Worm (Caenorhabditis elegans) whole organism, L4 larva: ENCODE data around the gene nex-2.

Experiments used
- D1046.2 ChIP-seq: fragments of 200-800 bp; sonication (Bioruptor generic); IDR thresholded peaks from 2 replicates; pipeline ENCODE4 v1.3.6; 2022; ENCODE audit warnings: missing genetic modification characterization, missing compliant biosample characterization
- F10B5.3 ChIP-seq: sonication (generic microtip); optimal IDR thresholded peaks from 2 replicates; lab custom pipeline; 2016; ENCODE audit warnings: mild to moderate bottlenecking, missing genetic modification characterization, missing compliant biosample characterization
- F37D6.2 ChIP-seq: sonication (generic microtip); optimal IDR thresholded peaks from 2 replicates; lab custom pipeline; 2016; ENCODE audit warnings: mild to moderate bottlenecking, missing genetic modification characterization, missing compliant biosample characterization
- F44E2.7 ChIP-seq: fragments of 200-800 bp; sonication (Bioruptor generic); IDR thresholded peaks from 2 replicates; pipeline ENCODE4 v2.1.2; 2022; ENCODE audit warnings: missing genetic modification characterization, missing compliant biosample characterization
- R02D3.7 ChIP-seq: fragments of 150-350 bp; sonication (generic microtip); optimal IDR thresholded peaks from 3 replicates; lab custom pipeline; 2014; ENCODE audit warnings: missing biosample characterization, missing genetic modification characterization
- Y105C5A.15 ChIP-seq: fragments of 200-800 bp; sonication (Bioruptor generic); IDR thresholded peaks from 2 replicates; pipeline ENCODE4 v1.3.6; 2022; ENCODE audit warnings: missing genetic modification characterization, missing compliant biosample characterization
- Y5F2A.4 ChIP-seq: fragments of 200-800 bp; sonication (Bioruptor generic); optimal IDR thresholded peaks from 2 replicates; lab custom pipeline; 2018; ENCODE audit warnings: mild to moderate bottlenecking, missing genetic modification characterization, missing compliant biosample characterization
- ZK337.2 ChIP-seq: fragments of 200-800 bp; sonication (Bioruptor generic); IDR thresholded peaks from 2 replicates; pipeline ENCODE4 v1.3.6; 2022; ENCODE audit warnings: missing genetic modification reagents, missing genetic modification characterization, missing compliant biosample characterization
- ZK546.5 ChIP-seq, 2 experiments: sonication (generic microtip); optimal IDR thresholded peaks; 2 replicates each; lab custom pipeline; 2017; ENCODE audit warnings: missing biosample characterization in 2 of 2, missing genetic modification characterization in 2 of 2
- aha-1 ChIP-seq: fragments of 150-350 bp; peaks from one replicate; lab custom pipeline; 2014; ENCODE audit warnings: missing biosample characterization, missing genetic modification characterization
- ama-1 ChIP-seq: fragments of 150-350 bp; optimal IDR thresholded peaks from 2 replicates; lab custom pipeline; 2014; ENCODE audit warnings: inconsistent platforms, mixed read lengths
- arid-1 ChIP-seq: fragments of 200-800 bp; sonication (Bioruptor generic); conservative IDR thresholded peaks from 2 replicates; pipeline ENCODE4 v1.3.6; 2022; ENCODE audit warnings: missing genetic modification reagents, missing genetic modification characterization, missing compliant biosample characterization
- ceh-20 ChIP-seq: fragments of 200-800 bp; sonication (Bioruptor generic); IDR thresholded peaks from 2 replicates; pipeline ENCODE4 v1.3.6; 2022; ENCODE audit warnings: missing genetic modification reagents, missing genetic modification characterization, missing compliant biosample characterization
- cey-2 ChIP-seq: sonication (generic microtip); optimal IDR thresholded peaks from 3 replicates; lab custom pipeline; 2017; ENCODE audit warnings: missing genetic modification characterization, mild to moderate bottlenecking, missing compliant biosample characterization, antibody characterized with exemption, borderline replicate concordance; ENCODE audit not compliant: insufficient read depth
- daf-16 ChIP-seq, 3 experiments: sonication (generic microtip); optimal IDR thresholded peaks; 2 replicates each; lab custom pipeline; 2016 to 2017; ENCODE audit warnings: missing genetic modification characterization in 3 of 3, missing genetic modification reagents in 3 of 3, mild to moderate bottlenecking in 2 of 3, missing compliant biosample characterization in 2 of 3, missing biosample characterization in 1 of 3, moderate library complexity in 1 of 3
- dmd-6 ChIP-seq: fragments of 200-800 bp; sonication (Bioruptor generic); IDR thresholded peaks from 2 replicates; pipeline ENCODE4 v1.3.6; 2022; ENCODE audit warnings: missing genetic modification reagents, missing genetic modification characterization, missing compliant biosample characterization
- dmd-8 ChIP-seq: fragments of 200-800 bp; sonication (Bioruptor generic); IDR thresholded peaks from 2 replicates; pipeline ENCODE4 v1.3.6; 2022; ENCODE audit warnings: missing genetic modification characterization, missing compliant biosample characterization
- dmd-9 ChIP-seq: fragments of 200-800 bp; sonication (Bioruptor generic); IDR thresholded peaks from 2 replicates; pipeline ENCODE4 v1.3.6; 2022; ENCODE audit warnings: missing genetic modification reagents, missing genetic modification characterization, missing compliant biosample characterization
- dve-1 ChIP-seq: sonication (generic microtip); optimal IDR thresholded peaks from 2 replicates; lab custom pipeline; 2017; ENCODE audit warnings: antibody characterized with exemption, mild to moderate bottlenecking, missing genetic modification characterization, missing compliant biosample characterization; ENCODE audit not compliant: insufficient read depth
- egl-27 ChIP-seq: sonication (generic microtip); optimal IDR thresholded peaks from 3 replicates; lab custom pipeline; 2017; ENCODE audit warnings: missing biosample characterization, missing genetic modification reagents, missing genetic modification characterization
- fos-1 ChIP-seq: fragments of 150-350 bp; optimal IDR thresholded peaks from 2 replicates; lab custom pipeline; 2014; ENCODE audit warnings: missing biosample characterization, missing genetic modification characterization
- gei-8 ChIP-seq: fragments of 200-800 bp; sonication (Bioruptor generic); optimal IDR thresholded peaks from 2 replicates; lab custom pipeline; 2018; ENCODE audit warnings: mild to moderate bottlenecking, missing genetic modification characterization, missing compliant biosample characterization
- hif-1 ChIP-seq, 2 experiments: sonication (generic microtip); optimal IDR thresholded peaks; 2 replicates each; lab custom pipeline; 2016 to 2017; ENCODE audit warnings: missing compliant biosample characterization in 2 of 2, missing genetic modification characterization in 2 of 2, missing genetic modification reagents in 2 of 2, missing genotype in 2 of 2, mild to moderate bottlenecking in 1 of 2
- hlh-11 ChIP-seq: fragments of 200-800 bp; sonication (Bioruptor generic); optimal IDR thresholded peaks from 2 replicates; lab custom pipeline; 2018; ENCODE audit warnings: mild to moderate bottlenecking, missing genetic modification characterization, missing compliant biosample characterization
- hmg-1.1 ChIP-seq: fragments of 200-800 bp; sonication (Bioruptor generic); IDR thresholded peaks from 2 replicates; pipeline ENCODE4 v1.3.6; 2022; ENCODE audit warnings: missing genetic modification reagents, missing genetic modification characterization, missing compliant biosample characterization
- lin-1 ChIP-seq: fragments of 200-800 bp; sonication (Bioruptor generic); IDR thresholded peaks from 2 replicates; pipeline ENCODE4 v1.3.6; 2022; ENCODE audit warnings: missing genetic modification reagents, missing genetic modification characterization, missing compliant biosample characterization
- lin-15B ChIP-seq: fragments of 150-350 bp; sonication (generic microtip); optimal IDR thresholded peaks from 3 replicates; lab custom pipeline; 2014; ENCODE audit warnings: missing biosample characterization, missing genetic modification characterization
- lin-38 ChIP-seq: fragments of 200-800 bp; sonication (Bioruptor generic); IDR thresholded peaks from 2 replicates; pipeline ENCODE4 v1.3.6; 2022; ENCODE audit warnings: missing genetic modification reagents, missing genetic modification characterization, missing compliant biosample characterization
- lir-3 ChIP-seq: sonication (generic microtip); optimal IDR thresholded peaks from 2 replicates; lab custom pipeline; 2016; ENCODE audit warnings: mild to moderate bottlenecking, missing genetic modification characterization, missing compliant biosample characterization
- lsy-2 ChIP-seq, 2 experiments: fragments of 150-350 bp in 1 of 2; sonication (generic microtip) in 1 of 2; optimal IDR thresholded peaks; 2 replicates each; lab custom pipeline; 2014 to 2017; ENCODE audit warnings: missing biosample characterization in 2 of 2, missing genetic modification characterization in 2 of 2
- madf-9 ChIP-seq: fragments of 200-800 bp; sonication (Bioruptor generic); conservative IDR thresholded peaks from 2 replicates; pipeline ENCODE4 v1.3.6; 2022; ENCODE audit warnings: missing genetic modification reagents, missing genetic modification characterization, missing compliant biosample characterization
- mdt-29 ChIP-seq: fragments of 200-800 bp; sonication (Bioruptor generic); IDR thresholded peaks from 2 replicates; pipeline ENCODE4 v1.3.6; 2022; ENCODE audit warnings: missing genetic modification reagents, missing genetic modification characterization, missing compliant biosample characterization
- mep-1 ChIP-seq: fragments of 150-350 bp; sonication (generic microtip); optimal IDR thresholded peaks from 3 replicates; lab custom pipeline; 2014; ENCODE audit warnings: missing biosample characterization, missing genetic modification characterization
- mes-2 ChIP-seq: sonication (generic microtip); optimal IDR thresholded peaks from 2 replicates; lab custom pipeline; 2016; ENCODE audit warnings: missing genotype, mild to moderate bottlenecking, missing genetic modification characterization, missing compliant biosample characterization; ENCODE audit not compliant: poor library complexity, severe bottlenecking
- nhr-111 ChIP-seq: fragments of 200-800 bp; sonication (Bioruptor generic); optimal IDR thresholded peaks from 2 replicates; lab custom pipeline; 2018; ENCODE audit warnings: mild to moderate bottlenecking, missing genetic modification characterization, missing compliant biosample characterization
- nhr-237 ChIP-seq: sonication (generic microtip); optimal IDR thresholded peaks from 2 replicates; lab custom pipeline; 2017; ENCODE audit warnings: missing biosample characterization, missing genetic modification characterization
- nhr-25 ChIP-seq: sonication (generic microtip); optimal IDR thresholded peaks from 2 replicates; lab custom pipeline; 2017; ENCODE audit warnings: missing genetic modification characterization, mild to moderate bottlenecking, missing compliant biosample characterization, antibody characterized with exemption, moderate library complexity, borderline replicate concordance; ENCODE audit not compliant: insufficient read depth
- nhr-28 ChIP-seq: fragments of 150-350 bp; optimal IDR thresholded peaks from 2 replicates; lab custom pipeline; 2014; ENCODE audit warnings: missing biosample characterization, missing genetic modification characterization
- nhr-41 ChIP-seq: fragments of 200-800 bp; sonication (Bioruptor generic); IDR thresholded peaks from 2 replicates; pipeline ENCODE4 v1.3.6; 2022; ENCODE audit warnings: missing genetic modification reagents, missing genetic modification characterization, missing compliant biosample characterization
- php-3 ChIP-seq: fragments of 200-800 bp; sonication (Bioruptor generic); IDR thresholded peaks from 2 replicates; pipeline ENCODE4 v1.3.6; 2022; ENCODE audit warnings: missing genetic modification reagents, missing genetic modification characterization, missing compliant biosample characterization
- sdz-12 ChIP-seq: fragments of 200-800 bp; sonication (Bioruptor generic); optimal IDR thresholded peaks from 2 replicates; lab custom pipeline; 2018; ENCODE audit warnings: mild to moderate bottlenecking, missing genetic modification characterization, missing compliant biosample characterization
- set-16 ChIP-seq: fragments of 200-800 bp; sonication (Bioruptor generic); IDR thresholded peaks from 2 replicates; pipeline ENCODE4 v1.3.6; 2022; ENCODE audit warnings: missing genetic modification reagents, missing genetic modification characterization, missing compliant biosample characterization
- snpc-1.2 ChIP-seq: fragments of 200-800 bp; sonication (Bioruptor generic); IDR thresholded peaks from 2 replicates; pipeline ENCODE4 v1.3.6; 2022; ENCODE audit warnings: missing genetic modification reagents, missing genetic modification characterization, missing compliant biosample characterization
- tag-97 ChIP-seq: fragments of 200-800 bp; sonication (Bioruptor generic); IDR thresholded peaks from 2 replicates; pipeline ENCODE4 v1.3.6; 2022; ENCODE audit warnings: missing genetic modification characterization, missing compliant biosample characterization
- unc-39 ChIP-seq: sonication (generic microtip); optimal IDR thresholded peaks from 2 replicates; lab custom pipeline; 2017; ENCODE audit warnings: missing biosample characterization, missing genetic modification characterization
- unc-62 ChIP-seq, 3 experiments: fragments of 150-350 bp in 1 of 3; sonication (generic microtip); optimal IDR thresholded peaks in 2 of 3; peaks in 1 of 3; 1 replicate in 1 of 3; 2 replicates in 2 of 3; lab custom pipeline; 2014 to 2017; ENCODE audit warnings: missing biosample characterization in 3 of 3, missing genetic modification characterization in 3 of 3, missing genetic modification reagents in 3 of 3, missing genotype in 1 of 3
- zag-1 ChIP-seq: fragments of 150-350 bp; optimal IDR thresholded peaks from 2 replicates; lab custom pipeline; 2014; ENCODE audit warnings: missing biosample characterization, missing genetic modification characterization
- zip-2 ChIP-seq: fragments of 150-350 bp; optimal IDR thresholded peaks from 2 replicates; lab custom pipeline; 2014; ENCODE audit warnings: missing biosample characterization, missing genetic modification characterization

nex-2 gene

ce11 chrIII:10331232-10331631, 1.0 kb upstream of the nex-2 start (continued):
- TF ChIP-seq unc-39 (tag; lab: Kevin White, UChicago) (no peak), dmd-6 (GFP tag; lab: Robert Waterston, UW) (no peak), aha-1 (peak; percentile 31), ceh-20 (GFP tag; lab: Robert Waterston, UW) (no peak), nhr-25 (tag; lab: Kevin White, UChicago) (no peak), snpc-1.2 (GFP tag; lab: Robert Waterston, UW) (no peak), arid-1 (GFP tag; lab: Robert Waterston, UW) (no peak), egl-27 (no peak), daf-16 (GFP tag; optimal IDR thresholded peaks at IDR 0.05; lab: Kevin White, UChicago) (no peak), daf-16 (tag; optimal IDR thresholded peaks at IDR 0.05; lab: Kevin White, UChicago) (peak; percentile 59), hmg-1.1 (GFP tag; lab: Robert Waterston, UW) (no peak), unc-62 (GFP tag; optimal IDR thresholded peaks at IDR 0.05 in 1 of 2; lab: Kevin White, UChicago) (no peak), unc-62 (tag; optimal IDR thresholded peaks at IDR 0.05; lab: Kevin White, UChicago) (no peak), ZK546.5 (tag; optimal IDR thresholded peaks at IDR 0.05; lab: Kevin White, UChicago) (no peak), Y105C5A.15 (no peak), lin-15B (tag; lab: Kevin White, UChicago) (no peak), F10B5.3 (tag; lab: Kevin White, UChicago) (no peak), D1046.2 (GFP tag; lab: Robert Waterston, UW) (no peak), gei-8 (GFP tag; lab: Kevin White, UChicago) (no peak), zip-2 (tag; lab: Kevin White, UChicago) (no peak), ama-1 (lab: Kevin White, UChicago) (peak; percentile 42), mes-2 (tag; lab: Kevin White, UChicago) (no peak), zag-1 (tag; lab: Kevin White, UChicago) (no peak)

- TF ChIP-seq nhr-111 (GFP tag; lab: Kevin White, UChicago): no peak
- TF ChIP-seq mdt-29 (GFP tag; lab: Robert Waterston, UW): no peak
- no peak for TF ChIP-seq dmd-8 (GFP tag; lab: Robert Waterston, UW)
- TF ChIP-seq Y5F2A.4 (GFP tag; lab: Kevin White, UChicago): no peak
- no peak for TF ChIP-seq gei-8 (GFP tag; lab: Kevin White, UChicago)
- peak; percentile 37 for TF ChIP-seq mep-1 (tag; lab: Kevin White, UChicago)
- TF ChIP-seq lsy-2 (tag; optimal IDR thresholded peaks at IDR 0.05; lab: Kevin White, UChicago): peak in 1 of 2 experiments; percentile 12
- TF ChIP-seq nhr-237 (tag; lab: Kevin White, UChicago): no peak
- peak in 1 of 2 experiments; percentile 46 for TF ChIP-seq hif-1 (tag; optimal IDR thresholded peaks at IDR 0.05; lab: Kevin White, UChicago)
- TF ChIP-seq hlh-11 (tag; lab: Kevin White, UChicago): peak; percentile 62
- no peak for TF ChIP-seq ZK337.2 (GFP tag; lab: Robert Waterston, UW)
- no peak for TF ChIP-seq Y105C5A.15
- 0 out of 2 replicates have a peak, but pooled peaks have one; percentile 7 for TF ChIP-seq lin-1
- TF ChIP-seq daf-16 (GFP tag; optimal IDR thresholded peaks at IDR 0.05; lab: Kevin White, UChicago): peak in 1 of 2 experiments; percentile 61
- TF ChIP-seq daf-16 (tag; optimal IDR thresholded peaks at IDR 0.05; lab: Kevin White, UChicago): peak; percentile 87
- peak; percentile 63 for TF ChIP-seq dve-1 (tag; lab: Kevin White, UChicago)
- no peak for TF ChIP-seq tag-97 (GFP tag; lab: Robert Waterston, UW)
- no peak for TF ChIP-seq fos-1 (tag; lab: Kevin White, UChicago)
- TF ChIP-seq sdz-12 (GFP tag; lab: Kevin White, UChicago): no peak
- TF ChIP-seq cey-2: no peak
- no peak for TF ChIP-seq madf-9 (GFP tag; lab: Robert Waterston, UW)
- TF ChIP-seq dmd-9 (GFP tag; lab: Robert Waterston, UW): no peak
- no peak for TF ChIP-seq nhr-41 (GFP tag; lab: Robert Waterston, UW)
- peak; percentile 62 for TF ChIP-seq nhr-28 (tag; lab: Kevin White, UChicago)
- no peak for TF ChIP-seq F37D6.2
- TF ChIP-seq F44E2.7: no peak
- TF ChIP-seq lin-38 (GFP tag; lab: Robert Waterston, UW): no peak
- no peak for TF ChIP-seq R02D3.7 (tag; lab: Kevin White, UChicago)
- TF ChIP-seq php-3 (GFP tag; lab: Robert Waterston, UW): no peak
- no peak for TF ChIP-seq lir-3 (tag; lab: Kevin White, UChicago)
- TF ChIP-seq lin-15B (tag; lab: Kevin White, UChicago): no peak
- TF ChIP-seq set-16 (GFP tag; lab: Robert Waterston, UW): no peak
- peak; percentile 56 for TF ChIP-seq dmd-6 (GFP tag; lab: Robert Waterston, UW)
- TF ChIP-seq zip-2 (tag; lab: Kevin White, UChicago): no peak
Measured at ce11 chrIII:10329811-10330210, 411 bp downstream of the nex-2 start.
